Fruit fly (Drosophila melanogaster) whole organism, embryonic: ENCODE results near the gene Sys1.

Source experiments
- Adf1 ChIP-seq: fragments of 200-800 bp; sonication (Bioruptor generic); IDR thresholded peaks from 2 replicates; pipeline ENCODE4 v1.3.6; 2022; ENCODE audit warnings: missing biosample characterization, missing genetic modification characterization
- Bteb2 ChIP-seq: fragments of 200-800 bp; sonication (Bioruptor generic); optimal IDR thresholded peaks from 2 replicates; lab custom pipeline; 2016; ENCODE audit warnings: missing biosample characterization, missing genetic modification characterization
- CG10267 ChIP-seq: fragments of 200-800 bp; sonication (Bioruptor generic); optimal IDR thresholded peaks from 2 replicates; lab custom pipeline; 2018; ENCODE audit warnings: missing biosample characterization, mild to moderate bottlenecking, missing genetic modification characterization, moderate library complexity
- CG10274 ChIP-seq: fragments of 200-800 bp; sonication (Bioruptor generic); optimal IDR thresholded peaks from 3 replicates; lab custom pipeline; 2017; ENCODE audit warnings: missing biosample characterization, mild to moderate bottlenecking, missing genetic modification characterization
- CG10543 ChIP-seq: fragments of 200-800 bp; sonication (Bioruptor generic); optimal IDR thresholded peaks from 3 replicates; lab custom pipeline; 2017; ENCODE audit warnings: missing biosample characterization, mild to moderate bottlenecking, missing genetic modification characterization, moderate library complexity
- CG10654 ChIP-seq: fragments of 200-800 bp; sonication (Bioruptor generic); optimal IDR thresholded peaks from 2 replicates; lab custom pipeline; 2016; ENCODE audit warnings: missing biosample characterization, missing genetic modification characterization
- CG11247 ChIP-seq: fragments of 200-800 bp; sonication (Bioruptor generic); IDR thresholded peaks from 2 replicates; pipeline ENCODE4 v1.3.6; 2022; ENCODE audit warnings: missing biosample characterization, missing genetic modification characterization
- CG11504 ChIP-seq: fragments of 200-800 bp; sonication (Bioruptor generic); optimal IDR thresholded peaks from 3 replicates; lab custom pipeline; 2019; ENCODE audit warnings: missing biosample characterization, mild to moderate bottlenecking, missing genetic modification characterization, moderate library complexity
- CG11723 ChIP-seq: fragments of 200-800 bp; sonication (Bioruptor generic); optimal IDR thresholded peaks from 2 replicates; lab custom pipeline; 2017; ENCODE audit warnings: missing biosample characterization, mild to moderate bottlenecking, missing genetic modification characterization
- CG12236 ChIP-seq: fragments of 200-800 bp; sonication (Bioruptor generic); optimal IDR thresholded peaks from 2 replicates; lab custom pipeline; 2016; ENCODE audit warnings: missing biosample characterization, missing genetic modification characterization
- CG12942 ChIP-seq: fragments of 200-800 bp; sonication (Bioruptor generic); optimal IDR thresholded peaks from 3 replicates; lab custom pipeline; 2016; ENCODE audit warnings: missing biosample characterization, missing genetic modification characterization
- CG13123 ChIP-seq: fragments of 200-800 bp; sonication (Bioruptor generic); optimal IDR thresholded peaks from 2 replicates; lab custom pipeline; 2016; ENCODE audit warnings: missing biosample characterization, missing genetic modification characterization
- CG15514 ChIP-seq: fragments of 200-800 bp; sonication (Bioruptor generic); optimal IDR thresholded peaks from 3 replicates; lab custom pipeline; 2017; ENCODE audit warnings: missing biosample characterization, missing genetic modification characterization, mild to moderate bottlenecking, moderate library complexity, missing genetic modification reagents
- CG16779 ChIP-seq: fragments of 200-800 bp; sonication (Bioruptor generic); IDR thresholded peaks from 2 replicates; pipeline ENCODE4 v1.3.6; 2022; ENCODE audit warnings: missing biosample characterization, missing genetic modification characterization
- CG16813 ChIP-seq: fragments of 200-800 bp; sonication (Bioruptor generic); IDR thresholded peaks from 3 replicates; pipeline ENCODE4 v1.3.6; 2022; ENCODE audit warnings: missing biosample characterization, missing genetic modification characterization; ENCODE audit not compliant: partially characterized antibody
- CG17912 ChIP-seq: fragments of 200-800 bp; sonication (Bioruptor generic); optimal IDR thresholded peaks from 2 replicates; lab custom pipeline; 2018; ENCODE audit warnings: missing biosample characterization, mild to moderate bottlenecking, missing genetic modification characterization
- CG18599 ChIP-seq: fragments of 200-800 bp; sonication (Bioruptor generic); optimal IDR thresholded peaks from 3 replicates; lab custom pipeline; 2017; ENCODE audit warnings: missing biosample characterization, missing genetic modification characterization, mild to moderate bottlenecking, moderate library complexity, missing genetic modification reagents
- CG2712 ChIP-seq: fragments of 200-800 bp; optimal IDR thresholded peaks from 3 replicates; lab custom pipeline; 2019; ENCODE audit warnings: missing biosample characterization, mild to moderate bottlenecking, missing genetic modification characterization, moderate library complexity
- CG30020 ChIP-seq: fragments of 200-800 bp; optimal IDR thresholded peaks from 2 replicates; lab custom pipeline; 2019; ENCODE audit warnings: missing biosample characterization, mild to moderate bottlenecking, missing genetic modification characterization, moderate library complexity
- CG34376 ChIP-seq: fragments of 200-800 bp; sonication (Bioruptor generic); optimal IDR thresholded peaks from 2 replicates; lab custom pipeline; 2018; ENCODE audit warnings: missing biosample characterization, mild to moderate bottlenecking, missing genetic modification characterization
- CG4360 ChIP-seq: fragments of 200-800 bp; sonication (Bioruptor generic); IDR thresholded peaks from 2 replicates; pipeline ENCODE4 v1.3.6; 2022; ENCODE audit warnings: missing biosample characterization, missing genetic modification characterization
- CG4424 ChIP-seq: fragments of 200-800 bp; sonication (Bioruptor generic); optimal IDR thresholded peaks from 3 replicates; lab custom pipeline; 2016; ENCODE audit warnings: missing biosample characterization, missing genetic modification characterization
- CG7372 ChIP-seq: fragments of 200-800 bp; sonication (Bioruptor generic); IDR thresholded peaks from 2 replicates; pipeline ENCODE4 v1.3.6; 2022; ENCODE audit warnings: missing biosample characterization, missing genetic modification characterization
- CG9817 ChIP-seq: fragments of 200-800 bp; sonication (Bioruptor generic); optimal IDR thresholded peaks from 2 replicates; lab custom pipeline; 2018; ENCODE audit warnings: missing biosample characterization, mild to moderate bottlenecking, missing genetic modification characterization, moderate library complexity
- CoRest ChIP-seq: fragments of 200-800 bp; sonication (Bioruptor generic); optimal IDR thresholded peaks from 3 replicates; lab custom pipeline; 2018; ENCODE audit warnings: missing biosample characterization, mild to moderate bottlenecking, missing genetic modification characterization, moderate library complexity
- Dref ChIP-seq: fragments of 200-800 bp; sonication (Bioruptor generic); IDR thresholded peaks from 2 replicates; pipeline ENCODE4 v1.3.6; 2022; ENCODE audit warnings: missing biosample characterization, missing genetic modification characterization
- Fer1 ChIP-seq: fragments of 200-800 bp; sonication (Bioruptor generic); optimal IDR thresholded peaks from 2 replicates; lab custom pipeline; 2017; ENCODE audit warnings: missing biosample characterization, mild to moderate bottlenecking, missing genetic modification characterization
- Hey ChIP-seq: fragments of 200-800 bp; sonication (Bioruptor generic); optimal IDR thresholded peaks from 3 replicates; lab custom pipeline; 2018; ENCODE audit warnings: missing biosample characterization, mild to moderate bottlenecking, missing genetic modification characterization
- HmgZ ChIP-seq: fragments of 200-800 bp; sonication (Bioruptor generic); optimal IDR thresholded peaks from 2 replicates; lab custom pipeline; 2018; ENCODE audit warnings: missing biosample characterization, mild to moderate bottlenecking, missing genetic modification characterization
- Hr78 ChIP-seq, 2 experiments: fragments of 200-800 bp in 1 of 2; fragments of >200 bp in 1 of 2; sonication (Bioruptor generic) in 1 of 2; optimal IDR thresholded peaks; 2 replicates each; lab custom pipeline; 2017 to 2019; ENCODE audit warnings: missing biosample characterization in 2 of 2, missing genetic modification characterization in 2 of 2, mild to moderate bottlenecking in 1 of 2, moderate library complexity in 1 of 2
- Lpt ChIP-seq: fragments of >200 bp; optimal IDR thresholded peaks from 2 replicates; lab custom pipeline; 2018; ENCODE audit warnings: missing biosample characterization, missing genetic modification characterization
- MTF-1 ChIP-seq: fragments of 200-800 bp; sonication (Bioruptor generic); optimal IDR thresholded peaks from 2 replicates; lab custom pipeline; 2018; ENCODE audit warnings: missing biosample characterization, mild to moderate bottlenecking, missing genetic modification characterization, borderline replicate concordance
- Neu2 ChIP-seq: fragments of 200-800 bp; sonication (Bioruptor generic); optimal IDR thresholded peaks from 3 replicates; lab custom pipeline; 2016; ENCODE audit warnings: missing biosample characterization, missing genetic modification characterization, borderline replicate concordance
- bigmax ChIP-seq: fragments of 200-800 bp; sonication (Bioruptor generic); optimal IDR thresholded peaks from 2 replicates; lab custom pipeline; 2018; ENCODE audit warnings: missing biosample characterization, mild to moderate bottlenecking, missing genetic modification characterization
- crc ChIP-seq: fragments of 200-800 bp; sonication (Bioruptor generic); optimal IDR thresholded peaks from 2 replicates; lab custom pipeline; 2016; ENCODE audit warnings: missing biosample characterization, missing genetic modification characterization
- dmrt11E ChIP-seq: fragments of 200-800 bp; sonication (Bioruptor generic); optimal IDR thresholded peaks from 3 replicates; lab custom pipeline; 2018; ENCODE audit warnings: missing biosample characterization, mild to moderate bottlenecking, missing genetic modification characterization, moderate library complexity
- gcm ChIP-seq: fragments of 200-800 bp; sonication (Bioruptor generic); optimal IDR thresholded peaks from 2 replicates; lab custom pipeline; 2019; ENCODE audit warnings: missing biosample characterization, mild to moderate bottlenecking, missing genetic modification characterization, moderate library complexity
- gem ChIP-seq: fragments of 200-800 bp; sonication (Bioruptor generic); optimal IDR thresholded peaks from 2 replicates; lab custom pipeline; 2019; ENCODE audit warnings: missing biosample characterization, mild to moderate bottlenecking, missing genetic modification characterization, moderate library complexity
- hkb ChIP-seq, 2 experiments: fragments of 200-800 bp in 1 of 2; fragments of >200 bp in 1 of 2; sonication (Bioruptor generic) in 1 of 2; IDR thresholded peaks in 1 of 2; optimal IDR thresholded peaks in 1 of 2; 2 replicates each; pipeline versions ENCODE4 v1.3.6 to Lab custom; 2017 to 2022; ENCODE audit warnings: missing biosample characterization in 1 of 2, missing genetic modification characterization in 1 of 2
- hth ChIP-seq: fragments of >200 bp; optimal IDR thresholded peaks from 2 replicates; lab custom pipeline; 2017; ENCODE audit warnings: inconsistent platforms
- lilli ChIP-seq: fragments of 200-800 bp; sonication (Bioruptor generic); optimal IDR thresholded peaks from 3 replicates; lab custom pipeline; 2016; ENCODE audit warnings: missing biosample characterization, missing genetic modification characterization
- nmo ChIP-seq: fragments of 200-800 bp; sonication (Bioruptor generic); optimal IDR thresholded peaks from 2 replicates; lab custom pipeline; 2018; ENCODE audit warnings: missing biosample characterization, mild to moderate bottlenecking, missing genetic modification characterization, moderate library complexity
- nom ChIP-seq: fragments of 200-800 bp; sonication (Bioruptor generic); optimal IDR thresholded peaks from 2 replicates; lab custom pipeline; 2017; ENCODE audit warnings: missing biosample characterization, missing genetic modification characterization, mild to moderate bottlenecking, moderate library complexity, missing genetic modification reagents
- pum ChIP-seq: fragments of 200-800 bp; sonication (Bioruptor generic); optimal IDR thresholded peaks from 2 replicates; lab custom pipeline; 2016; ENCODE audit warnings: missing biosample characterization, missing genetic modification characterization
- ranshi ChIP-seq: fragments of 200-800 bp; sonication (Bioruptor generic); IDR thresholded peaks from 2 replicates; pipeline ENCODE4 v1.3.6; 2022; ENCODE audit warnings: missing biosample characterization, missing genetic modification characterization
- row ChIP-seq: fragments of 200-800 bp; sonication (Bioruptor generic); IDR thresholded peaks from 3 replicates; pipeline ENCODE4 v1.3.6; 2022; ENCODE audit warnings: missing biosample characterization, missing genetic modification characterization
- shn ChIP-seq: fragments of 200-800 bp; sonication (Bioruptor generic); optimal IDR thresholded peaks from 3 replicates; lab custom pipeline; 2016; ENCODE audit warnings: missing biosample characterization, missing genetic modification characterization
- slou ChIP-seq: fragments of 200-800 bp; sonication (Bioruptor generic); optimal IDR thresholded peaks from 3 replicates; lab custom pipeline; 2016; ENCODE audit warnings: missing biosample characterization, missing genetic modification characterization
- tll ChIP-seq, 2 experiments: fragments of 200-800 bp in 1 of 2; fragments of >200 bp in 1 of 2; sonication (Bioruptor generic) in 1 of 2; optimal IDR thresholded peaks; 2 replicates each; lab custom pipeline; 2017 to 2019; ENCODE audit warnings: missing biosample characterization in 2 of 2, missing genetic modification characterization in 2 of 2, mild to moderate bottlenecking in 1 of 2, moderate library complexity in 1 of 2
- twi ChIP-seq: fragments of 200-800 bp; optimal IDR thresholded peaks from 2 replicates; lab custom pipeline; 2019; ENCODE audit warnings: missing biosample characterization, mild to moderate bottlenecking, missing genetic modification characterization, moderate library complexity

The Sys1 gene

DNA sequence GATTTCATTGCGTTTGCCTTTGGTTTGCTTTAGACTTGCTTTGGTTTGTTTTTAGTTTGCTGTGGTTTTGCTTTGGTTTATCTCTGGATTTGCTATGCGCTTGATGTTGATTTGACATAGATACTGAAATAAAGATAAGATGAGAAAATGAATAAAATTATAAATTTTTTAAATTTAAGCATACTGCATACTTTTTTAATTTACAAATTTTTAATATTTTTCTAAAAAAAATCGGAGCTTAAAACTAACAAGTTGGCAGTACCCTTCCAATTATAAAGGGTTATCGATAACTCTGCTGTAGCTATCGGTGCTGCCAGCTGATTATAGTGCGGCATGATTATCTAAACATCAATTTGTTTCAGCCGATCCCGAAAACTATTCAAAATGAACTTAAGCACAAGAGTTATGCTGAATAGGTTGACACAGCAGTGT is 21.2 kb downstream of the Sys1 start, which contains the start of gene mRpL19 (continued):
- TF ChIP-seq CG12942 (GFP tag; lab: Kevin White, UChicago) (no peak), nom (GFP tag; lab: Kevin White, UChicago) (peak; percentile 23), CG16813 (GFP tag; lab: Robert Waterston, UW) (peak; percentile 55), slou (no peak), CG11504 (tag; lab: Kevin White, UChicago) (peak; percentile 60), hkb (optimal IDR thresholded peaks at IDR 0.05; lab: Kevin White, UChicago) (no peak), hkb (GFP tag; IDR thresholded peaks at IDR 0.05; lab: Robert Waterston, UW) (peak; percentile 38; the same call in 1 of the 2 replicates), bigmax (GFP tag; lab: Kevin White, UChicago) (no peak), Fer1 (GFP tag; lab: Kevin White, UChicago) (peak; percentile 64), MTF-1 (GFP tag; lab: Kevin White, UChicago) (no peak), CG10654 (GFP tag; lab: Kevin White, UChicago) (peak; percentile 10), ranshi (peak; percentile 11; the same call in 1 of the 2 replicates), Dref (GFP tag; lab: Robert Waterston, UW) (peak; percentile 78), CG10267 (tag; lab: Kevin White, UChicago) (peak; percentile 68), gcm (peak; percentile 50), dmrt11E (peak; percentile 34), CG9817 (tag; lab: Kevin White, UChicago) (peak; percentile 31), CG17912 (GFP tag; lab: Kevin White, UChicago) (no peak), CG18599 (peak; percentile 71), Lpt (no peak), crc (GFP tag; lab: Kevin White, UChicago) (no peak), CG7372 (GFP tag; lab: Robert Waterston, UW) (no peak), tll (GFP tag; optimal IDR thresholded peaks at IDR 0.05; lab: Kevin White, UChicago) (no peak), shn (no peak), CG4360 (GFP tag; lab: Robert Waterston, UW) (no peak), hth (lab: Kevin White, UChicago) (no peak), CG10274 (GFP tag; lab: Kevin White, UChicago) (no peak), CG30020 (tag; lab: Kevin White, UChicago) (peak; percentile 60), CG2712 (tag; lab: Kevin White, UChicago) (peak; percentile 73), CG15514 (GFP tag; lab: Kevin White, UChicago) (peak; percentile 53), CG12236 (no peak), Adf1 (GFP tag; lab: Robert Waterston, UW) (peak; percentile 37; the same call in 1 of the 2 replicates), Bteb2 (GFP tag; lab: Kevin White, UChicago) (peak; percentile 6), pum (GFP tag; lab: Kevin White, UChicago) (no peak), Hey (tag; lab: Kevin White, UChicago) (no peak), CoRest (peak; percentile 64), nmo (GFP tag; lab: Kevin White, UChicago) (peak; percentile 52), CG4424 (GFP tag; lab: Kevin White, UChicago) (peak; percentile 41), CG11247 (GFP tag; lab: Robert Waterston, UW) (no peak), Hr78 (GFP tag; optimal IDR thresholded peaks at IDR 0.05; lab: Kevin White, UChicago) (no peak), gem (tag; lab: Kevin White, UChicago) (peak; percentile 70), row (GFP tag; lab: Robert Waterston, UW) (peak; percentile 73), CG16779 (no peak), CG10543 (GFP tag; lab: Kevin White, UChicago) (peak; percentile 32), HmgZ (tag; lab: Kevin White, UChicago) (peak; percentile 17), twi (tag; lab: Kevin White, UChicago) (no peak), Neu2 (GFP tag; lab: Kevin White, UChicago) (no peak), CG13123 (GFP tag; lab: Kevin White, UChicago) (peak; percentile 6), CG34376 (peak; percentile 21), lilli (peak; percentile 45), CG11723 (GFP tag; lab: Kevin White, UChicago) (no peak)
